Fruit fly (Drosophila melanogaster): ENCODE measurements around the gene CG5056.

dm6 chr2L:10376276-10376675, 9.8 kb downstream of the CG5056 start:
- TF ChIP-seq CTCF (optimal IDR thresholded peaks at IDR 0.05) (no peak), CG8478 (optimal IDR thresholded peaks at IDR 0.05) (no peak)
